Worm (Caenorhabditis elegans): ENCODE measurements around the gene srw-6.

ce11 chrV:3761829-3762228, 46.6 kb upstream of the srw-6 start:
- TF ChIP-seq nhr-12 (tag; optimal IDR thresholded peaks at IDR 0.05) (no peak), snpc-4 (tag; optimal IDR thresholded peaks at IDR 0.05) (no peak)
